Fruit fly (Drosophila melanogaster): ENCODE results near the gene CG43060.

dm6 chr3R:8030151-8030899 is 10.7 kb upstream of the CG43060 start, which contains the start of the genes CG10903 and CG2747:
- TF ChIP-seq Clk (GFP tag; optimal IDR thresholded peaks at IDR 0.05) (no peak), CG33017 (tag; optimal IDR thresholded peaks at IDR 0.05) (no peak), CG1620 (GFP tag; optimal IDR thresholded peaks at IDR 0.05) (peak; percentile 2), CG14711 (tag; optimal IDR thresholded peaks at IDR 0.05) (peak; percentile 2), pad (GFP tag; optimal IDR thresholded peaks at IDR 0.05) (peak; percentile 15), ovo (GFP tag; optimal IDR thresholded peaks at IDR 0.05) (peak; percentile 64), Mnt (GFP tag; optimal IDR thresholded peaks at IDR 0.05) (peak; percentile 99), bab1 (GFP tag; optimal IDR thresholded peaks at IDR 0.05) (peak; percentile 56), cic (GFP tag; optimal IDR thresholded peaks at IDR 0.05) (peak; percentile 62), CG7101 (tag; optimal IDR thresholded peaks at IDR 0.05) (no peak)
